Fruit fly (Drosophila melanogaster) Kc167 (cell line): ENCODE measurements around the gene Kaz.

Experiments
- Myc ChIP-seq: fragments of >200 bp; optimal IDR thresholded peaks from 2 replicates; lab custom pipeline; 2017; ENCODE audit warnings: missing external identifiers
- Sin3A ChIP-seq: fragments of >200 bp; optimal IDR thresholded peaks from 2 replicates; lab custom pipeline; 2018; ENCODE audit warnings: missing external identifiers
- h ChIP-seq: fragments of >200 bp; optimal IDR thresholded peaks from 3 replicates; lab custom pipeline; 2018; ENCODE audit warnings: missing external identifiers
- insv ChIP-seq: fragments of >200 bp; optimal IDR thresholded peaks from 3 replicates; lab custom pipeline; 2018; ENCODE audit warnings: missing external identifiers
- psq ChIP-seq: fragments of >200 bp; optimal IDR thresholded peaks from 2 replicates; lab custom pipeline; 2017; ENCODE audit warnings: missing external identifiers
- ttk ChIP-seq: sonication (Bioruptor generic); optimal IDR thresholded peaks from 2 replicates; lab custom pipeline; 2017; ENCODE audit warnings: missing external identifiers

Kaz gene

dm6 chr3R:24862065-24862464 is 32.3 kb upstream of the Kaz start, which contains the start of gene CG13640:
TSS of gene CG13640 (minus strand) at chr3R:24862165.
- TF ChIP-seq ttk (lab: Kevin White, UChicago), result no peak

- no peak for TF ChIP-seq Myc (lab: Kevin White, UChicago)
- TF ChIP-seq h (lab: Kevin White, UChicago), result no peak
- TF ChIP-seq insv (lab: Kevin White, UChicago), result no peak
- TF ChIP-seq psq, result no peak
- TF ChIP-seq Sin3A (lab: Kevin White, UChicago), result no peak
- TF ChIP-seq ttk (lab: Kevin White, UChicago), result no peak
Measured at dm6 chr3R:24860316-24860826, 30.6 kb upstream of the Kaz start, which contains the start of gene CG13639. TSS of gene CG13639 (minus strand) at chr3R:24860366.

dm6 chr3R:24859701-24860100 is 29.9 kb upstream of the Kaz start, which contains the start of gene ppk22:
TSS of gene ppk22 (minus strand) at chr3R:24859801.
- TF ChIP-seq h (lab: Kevin White, UChicago) (no peak), Sin3A (lab: Kevin White, UChicago) (no peak), ttk (lab: Kevin White, UChicago) (no peak), Myc (lab: Kevin White, UChicago) (no peak)

dm6 chr3R:24857459-24857858 is 27.7 kb upstream of the Kaz start, which contains the start of gene CAH4:
TSS of gene CAH4 (minus strand) at chr3R:24857559.
- TF ChIP-seq psq (no peak), Sin3A (lab: Kevin White, UChicago) (no peak), h (lab: Kevin White, UChicago) (no peak), Myc (lab: Kevin White, UChicago) (no peak), insv (lab: Kevin White, UChicago) (no peak), ttk (lab: Kevin White, UChicago) (no peak)

dm6 chr3R:24856143-24856542 is 26.4 kb upstream of the Kaz start, which contains the start of gene HDAC11:
TSS of gene HDAC11 (minus strand) at chr3R:24856243.
- TF ChIP-seq insv (lab: Kevin White, UChicago) (no peak), Myc (lab: Kevin White, UChicago) (no peak), ttk (lab: Kevin White, UChicago) (no peak), psq (no peak), Sin3A (lab: Kevin White, UChicago) (no peak), h (lab: Kevin White, UChicago) (no peak)

- no peak for TF ChIP-seq h (lab: Kevin White, UChicago)
Measured at dm6 chr3R:24851429-24851828, 21.7 kb upstream of the Kaz start, which contains the start of gene Nct. TSS of gene Nct (plus strand) at chr3R:24851601.

- TF ChIP-seq ttk (lab: Kevin White, UChicago), result no peak
- TF ChIP-seq h (lab: Kevin White, UChicago), result no peak
- no peak for TF ChIP-seq psq
- no peak for TF ChIP-seq insv (lab: Kevin White, UChicago)
- no peak for TF ChIP-seq Myc (lab: Kevin White, UChicago)
- no peak for TF ChIP-seq Sin3A (lab: Kevin White, UChicago)
Measured at dm6 chr3R:24850420-24850819, 20.7 kb upstream of the Kaz start, which contains the start of gene CG7006. TSS of gene CG7006 (plus strand) at chr3R:24850627.

- TF ChIP-seq ttk (lab: Kevin White, UChicago) (no peak), Sin3A (lab: Kevin White, UChicago) (no peak), h (lab: Kevin White, UChicago) (no peak), Myc (lab: Kevin White, UChicago) (no peak)
Measured at dm6 chr3R:24845952-24846848, 16.4 kb upstream of the Kaz start.

- TF ChIP-seq Sin3A (lab: Kevin White, UChicago), result no peak
- no peak for TF ChIP-seq h (lab: Kevin White, UChicago)
- TF ChIP-seq psq, result no peak
- no peak for TF ChIP-seq insv (lab: Kevin White, UChicago)
- TF ChIP-seq Myc (lab: Kevin White, UChicago), result no peak
- no peak for TF ChIP-seq ttk (lab: Kevin White, UChicago)
Measured at dm6 chr3R:24845148-24845547, 15.4 kb upstream of the Kaz start.

dm6 chr3R:24841635-24842034 is 11.9 kb upstream of the Kaz start, which contains the start of gene Esp:
TSS of gene Esp (plus strand) at chr3R:24841935.
- TF ChIP-seq Sin3A (lab: Kevin White, UChicago) (no peak), psq (no peak), insv (lab: Kevin White, UChicago) (no peak), h (lab: Kevin White, UChicago) (no peak), ttk (lab: Kevin White, UChicago) (no peak), Myc (lab: Kevin White, UChicago) (no peak)

dm6 chr3R:24841063-24841462 is 11.3 kb upstream of the Kaz start, which contains the start of gene CG33658:
TSS of gene CG33658 (minus strand) at chr3R:24841163.
- TF ChIP-seq ttk (lab: Kevin White, UChicago) (no peak), h (lab: Kevin White, UChicago) (no peak), insv (lab: Kevin White, UChicago) (no peak), psq (no peak), Sin3A (lab: Kevin White, UChicago) (no peak), Myc (lab: Kevin White, UChicago) (no peak)

dm6 chr3R:24833652-24834051 is 3.9 kb upstream of the Kaz start, which contains the start of gene sosie:
TSS of gene sosie (plus strand) at chr3R:24833952.
- TF ChIP-seq Sin3A (lab: Kevin White, UChicago) (no peak), ttk (lab: Kevin White, UChicago) (no peak), h (lab: Kevin White, UChicago) (no peak), insv (lab: Kevin White, UChicago) (no peak), psq (no peak), Myc (lab: Kevin White, UChicago) (no peak)
